Worm (Caenorhabditis elegans) whole organism, early embryonic: ENCODE measurements around the gene asm-3.

Experiments used
- B0310.2 ChIP-seq: sonication (generic microtip); optimal IDR thresholded peaks from 2 replicates; lab custom pipeline; 2016; ENCODE audit warnings: mild to moderate bottlenecking, missing genetic modification characterization, missing compliant biosample characterization
- ama-1 ChIP-seq: fragments of 150-350 bp; optimal IDR thresholded peaks from 2 replicates; lab custom pipeline; 2014
- flt-1 ChIP-seq: fragments of 200-800 bp; sonication (Bioruptor generic); IDR thresholded peaks from 2 replicates; pipeline ENCODE4 v1.3.6; 2022; ENCODE audit warnings: missing genetic modification characterization, missing compliant biosample characterization
- hmbx-1 ChIP-seq: sonication (generic microtip); optimal IDR thresholded peaks from 2 replicates; lab custom pipeline; 2016; ENCODE audit warnings: mild to moderate bottlenecking, missing genetic modification characterization, missing compliant biosample characterization

DNA sequence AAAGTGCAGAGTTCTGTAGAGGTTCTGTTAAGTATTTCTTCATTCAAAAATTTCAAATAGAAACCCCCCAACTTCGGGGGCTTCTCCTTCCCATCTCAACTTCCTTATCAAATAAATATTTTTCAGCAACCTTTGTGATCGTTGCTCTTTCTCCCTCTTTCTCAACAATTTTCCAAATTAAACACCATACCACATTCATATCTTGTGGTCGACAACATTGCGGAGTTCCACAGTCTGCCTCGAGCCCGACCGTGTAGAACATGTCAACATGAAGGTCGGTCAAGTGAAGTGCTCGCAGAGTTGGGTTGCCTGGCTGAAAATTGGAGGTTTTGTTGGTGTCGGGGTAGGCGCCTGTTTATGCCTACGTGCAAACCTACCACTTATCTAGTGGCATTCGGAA is 1.0 kb downstream of the asm-3 start:
- TF ChIP-seq B0310.2 (tag; lab: Kevin White, UChicago) (no peak), ama-1 (no peak), hmbx-1 (no peak), flt-1 (GFP tag; lab: Robert Waterston, UW) (no peak)
